Fruit fly (Drosophila melanogaster) whole organism, larva: ENCODE data around the gene sav.

ENCODE experiments used
- noc ChIP-seq: fragments of 200-800 bp; sonication (Bioruptor generic); optimal IDR thresholded peaks from 3 replicates; lab custom pipeline; 2019; ENCODE audit warnings: missing biosample characterization, mild to moderate bottlenecking, missing genetic modification characterization, moderate library complexity

Gene sav

DNA sequence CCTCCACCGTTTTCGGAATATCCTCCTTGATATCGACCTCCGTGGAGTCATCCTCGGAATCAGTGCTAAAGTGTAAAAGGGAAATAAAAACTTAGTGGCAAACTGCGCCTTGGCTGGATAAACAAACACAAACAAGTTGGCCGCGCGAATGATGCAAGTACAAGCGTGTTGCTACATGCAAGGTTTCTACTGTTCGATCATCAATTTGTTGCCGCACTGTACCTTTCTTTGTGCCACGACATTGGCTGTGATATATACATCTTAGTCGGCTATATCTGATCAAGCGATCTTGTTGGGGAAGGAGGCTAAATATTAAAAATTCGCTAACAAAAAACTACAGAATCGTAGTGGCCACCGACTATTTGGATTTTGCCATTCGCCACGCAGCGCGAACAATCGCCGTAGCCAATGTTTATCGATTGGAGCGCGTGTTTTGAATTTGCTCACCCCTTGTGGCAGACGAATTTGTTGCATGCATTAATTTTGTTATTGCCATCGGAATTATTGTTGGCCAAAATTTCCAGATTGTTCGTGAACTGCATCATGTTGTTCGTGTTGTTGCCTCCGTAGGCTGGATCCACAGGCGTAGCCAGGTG is 7.9 kb downstream of the sav start:
- TF ChIP-seq noc (tag; lab: Kevin White, UChicago): no peak

DNA sequence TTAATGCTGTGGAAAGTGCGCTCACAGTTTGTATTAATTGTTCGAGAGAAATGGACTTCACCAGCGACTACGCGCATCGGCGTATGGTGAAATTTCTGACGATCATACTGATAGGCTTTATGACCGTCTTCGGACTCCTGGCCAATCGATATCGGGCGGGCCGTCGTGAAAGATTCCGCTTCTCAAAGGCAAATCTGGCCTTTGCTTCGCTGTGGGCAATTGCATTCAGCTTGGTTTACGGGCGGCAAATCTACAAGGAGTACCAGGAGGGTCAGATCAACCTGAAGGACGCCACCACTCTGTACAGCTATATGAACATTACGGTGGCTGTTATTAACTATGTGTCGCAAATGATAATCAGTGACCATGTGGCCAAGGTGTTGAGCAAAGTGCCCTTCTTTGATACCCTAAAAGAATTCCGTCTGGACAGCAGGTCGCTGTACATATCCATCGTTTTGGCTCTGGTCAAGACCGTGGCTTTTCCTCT is 9.4 kb downstream of the sav start, which contains the start of gene Gr94a:
Gene Gr94a, plus strand, starts transcription at position 51 of the 487 bp plus-strand sequence.
- no peak for TF ChIP-seq noc (tag; lab: Kevin White, UChicago)

DNA sequence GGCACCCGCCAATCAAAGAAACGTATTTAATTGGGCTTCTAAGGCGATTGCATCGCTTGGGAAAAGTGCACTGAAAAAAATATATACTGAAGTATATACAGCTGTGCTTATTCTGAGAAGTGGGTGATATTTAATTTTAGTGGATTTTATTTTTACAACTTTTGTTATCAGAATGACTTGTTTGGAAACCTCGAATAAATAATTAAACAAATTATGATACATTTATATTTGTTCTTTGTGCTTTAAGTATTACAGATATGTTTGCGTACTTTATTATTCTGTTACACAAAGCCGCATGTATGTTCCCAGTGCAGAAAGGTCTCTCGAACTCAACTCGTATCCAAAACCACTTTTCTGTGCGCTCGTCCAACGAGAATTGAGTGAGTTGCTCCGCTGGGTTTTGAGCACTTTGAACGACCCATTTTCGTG is 12.4 kb downstream of the sav start:
- peak; percentile 43 for TF ChIP-seq noc (tag; lab: Kevin White, UChicago)

DNA sequence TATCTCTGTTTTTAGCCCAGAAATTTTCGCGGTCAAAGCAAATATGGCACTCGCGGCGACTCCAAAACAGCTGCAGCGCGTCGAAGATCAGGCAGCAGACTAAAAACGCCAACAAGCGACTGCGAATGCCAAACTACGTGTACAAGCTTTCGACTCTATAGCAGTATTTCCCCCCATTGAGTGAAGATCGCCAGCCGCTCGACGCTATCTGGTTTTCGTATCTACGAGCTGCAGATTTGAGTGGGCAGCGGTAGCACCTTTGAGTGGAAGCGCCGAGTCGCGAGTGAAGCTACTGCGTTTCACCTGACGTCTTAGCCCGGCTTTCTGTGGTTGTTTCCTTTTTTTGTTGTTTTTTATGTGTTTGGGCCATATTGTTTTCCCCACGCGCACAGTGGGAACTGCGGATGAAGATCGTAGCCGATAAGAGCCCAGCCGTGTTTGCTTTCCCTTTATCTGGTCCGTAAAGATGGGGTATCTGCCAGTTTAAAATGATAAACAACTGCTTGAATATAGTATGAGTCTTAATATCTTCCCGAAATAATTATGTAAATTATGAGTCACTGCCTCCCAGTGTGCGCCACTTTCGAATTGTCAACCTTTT is 12.9 kb downstream of the sav start, which contains the start of gene CG17121:
Gene CG17121, minus strand, starts transcription at position 126 of the 601 bp plus-strand sequence.
- TF ChIP-seq noc (tag; lab: Kevin White, UChicago): no peak

DNA sequence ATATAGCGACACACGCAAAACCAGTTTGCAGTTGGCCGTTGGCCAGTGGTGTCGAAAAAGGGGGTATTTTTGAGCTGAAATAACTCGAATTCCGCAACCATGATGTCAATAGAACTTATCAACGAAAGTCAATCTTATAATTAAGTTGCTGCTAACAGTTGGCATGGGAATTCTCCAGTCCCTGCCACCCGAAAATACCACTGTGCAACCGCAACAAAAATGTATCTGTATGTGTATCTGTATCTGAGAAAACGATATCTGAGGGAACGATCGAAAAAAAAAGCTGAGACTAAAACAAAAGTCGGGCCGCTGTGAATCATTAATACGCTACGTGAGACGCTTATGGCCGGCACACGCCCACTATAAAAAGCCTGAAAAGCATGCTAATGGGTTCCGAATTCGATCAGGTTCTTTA is 14.6 kb downstream of the sav start:
- TF ChIP-seq noc (tag; lab: Kevin White, UChicago): peak; percentile 81

DNA sequence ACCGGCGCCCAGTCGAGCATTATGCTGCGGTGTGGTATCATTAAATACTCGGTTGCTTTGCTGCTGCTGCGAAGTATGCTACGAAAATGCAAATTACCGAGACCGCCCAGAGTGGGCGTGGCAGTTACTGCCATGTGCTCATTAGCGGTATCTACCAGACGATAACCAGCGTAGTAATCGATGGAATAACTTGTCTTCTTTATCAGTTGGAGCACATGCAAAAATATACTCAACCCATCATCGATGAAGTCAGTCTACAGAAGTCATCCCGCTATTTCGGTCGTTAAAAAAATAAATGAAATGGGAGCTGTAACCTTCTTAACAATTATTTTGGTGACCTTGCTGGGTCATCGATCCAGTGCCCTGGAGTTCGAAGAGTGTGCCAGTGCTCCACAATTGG is 17.4 kb downstream of the sav start, which contains the start of gene CG13837:
Gene CG13837, plus strand, starts transcription at position 301 of the 400 bp plus-strand sequence.
- no peak for TF ChIP-seq noc (tag; lab: Kevin White, UChicago)

DNA sequence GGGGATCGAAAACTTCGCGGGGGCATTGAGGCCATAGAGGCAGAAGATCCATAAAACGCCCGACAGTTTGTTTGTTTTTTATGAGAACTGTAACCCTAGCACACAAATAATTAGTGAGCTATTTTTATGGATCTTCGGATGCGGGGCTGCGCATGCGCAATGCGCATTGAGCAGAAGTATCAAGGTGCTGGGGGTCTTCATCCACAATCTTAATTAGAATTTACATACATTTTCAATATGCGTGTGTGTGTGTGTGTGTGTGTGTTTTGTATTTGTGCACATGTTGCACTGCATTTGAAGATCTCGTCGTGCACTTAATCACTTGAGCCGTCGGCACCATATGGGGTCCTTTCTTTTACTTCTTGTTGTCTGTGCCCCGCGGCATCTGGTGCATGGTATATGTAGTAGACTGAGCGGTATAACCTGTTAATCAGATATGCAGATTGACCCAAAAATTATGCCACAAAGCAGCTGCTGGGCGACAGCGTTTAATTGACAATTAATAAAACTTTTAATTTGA is 18.3 kb downstream of the sav start:
- TF ChIP-seq noc (tag; lab: Kevin White, UChicago): no peak

DNA sequence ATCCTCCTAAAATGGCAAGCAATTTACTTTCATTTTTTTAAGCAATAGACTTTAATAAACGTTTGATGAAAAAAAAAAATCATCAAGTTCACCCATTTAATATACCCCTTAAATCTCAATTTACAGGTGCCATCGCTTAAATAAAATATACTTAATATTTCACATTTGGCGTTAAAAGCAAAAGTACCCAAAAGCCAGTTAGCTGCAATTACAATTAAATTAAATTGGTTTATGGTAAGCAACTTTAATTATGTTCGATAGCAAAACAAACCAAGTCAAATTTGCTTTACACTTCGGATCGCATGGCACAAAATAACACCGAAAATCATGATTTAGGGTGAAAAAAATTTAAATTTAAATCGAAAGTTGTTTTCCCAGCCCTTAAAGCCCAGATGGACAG is 19.2 kb downstream of the sav start, which contains the start of gene CG13838:
Gene CG13838, plus strand, starts transcription at position 301 of the 400 bp plus-strand sequence.
- TF ChIP-seq noc (tag; lab: Kevin White, UChicago): no peak

DNA sequence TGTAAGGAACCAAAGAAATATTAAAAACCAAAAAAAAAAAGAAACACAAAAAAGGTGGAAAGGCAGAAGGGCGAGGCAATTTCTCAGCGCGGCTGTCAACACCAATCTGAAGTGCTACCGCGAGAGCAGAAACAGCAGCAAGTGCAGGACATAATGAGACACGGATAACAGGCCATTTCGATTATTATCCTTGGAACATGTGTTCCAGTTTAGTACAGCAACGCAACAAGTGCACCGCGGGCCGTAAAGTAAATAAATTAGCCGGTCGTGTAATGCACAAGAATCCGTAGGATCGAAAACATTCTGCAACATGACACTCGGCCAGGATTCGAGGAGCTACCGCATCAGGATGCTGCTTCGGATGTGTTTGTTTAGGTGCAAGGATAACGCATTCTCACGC is 23.0 kb downstream of the sav start:
- TF ChIP-seq noc (tag; lab: Kevin White, UChicago): no peak

DNA sequence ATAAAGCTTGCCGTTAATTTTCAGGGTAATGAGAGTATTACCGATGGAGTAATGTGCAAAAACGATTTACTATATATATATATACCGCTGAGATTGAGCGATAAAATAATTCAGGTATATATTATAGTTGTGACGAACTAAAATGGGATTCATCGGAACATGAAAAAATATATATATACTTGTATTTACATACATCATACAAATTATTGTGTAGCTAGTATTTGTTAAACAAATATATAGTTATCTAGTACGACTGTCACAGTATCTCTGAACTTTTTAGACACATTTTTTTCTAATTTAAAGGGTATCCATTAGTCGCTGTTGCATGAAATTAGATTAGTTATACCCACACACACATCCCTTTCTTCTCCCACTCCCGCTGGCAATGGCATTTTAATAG is 24.8 kb downstream of the sav start:
- no peak for TF ChIP-seq noc (tag; lab: Kevin White, UChicago)

DNA sequence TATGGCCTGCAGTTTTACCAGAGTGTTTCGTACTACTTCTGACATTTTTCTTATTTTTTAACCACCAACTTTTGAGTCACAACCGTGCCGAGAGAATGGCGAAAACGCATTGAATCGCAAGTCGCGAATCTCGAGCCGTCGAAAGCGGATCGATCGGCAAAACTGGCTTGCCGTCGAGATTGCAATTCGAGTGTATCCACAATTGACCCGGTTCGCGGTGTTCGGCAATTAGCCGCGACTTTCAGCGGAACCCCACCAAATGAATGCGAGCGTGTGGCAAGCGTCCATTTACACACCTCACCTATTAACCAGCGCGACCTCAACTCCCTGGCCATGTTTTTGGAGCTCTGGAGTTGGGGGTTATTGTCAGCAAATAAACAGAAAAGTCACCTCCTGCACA is 25.6 kb downstream of the sav start, which contains the start of gene CG13833:
Gene CG13833, minus strand, starts transcription at position 101 of the 400 bp plus-strand sequence.
- no peak for TF ChIP-seq noc (tag; lab: Kevin White, UChicago)

DNA sequence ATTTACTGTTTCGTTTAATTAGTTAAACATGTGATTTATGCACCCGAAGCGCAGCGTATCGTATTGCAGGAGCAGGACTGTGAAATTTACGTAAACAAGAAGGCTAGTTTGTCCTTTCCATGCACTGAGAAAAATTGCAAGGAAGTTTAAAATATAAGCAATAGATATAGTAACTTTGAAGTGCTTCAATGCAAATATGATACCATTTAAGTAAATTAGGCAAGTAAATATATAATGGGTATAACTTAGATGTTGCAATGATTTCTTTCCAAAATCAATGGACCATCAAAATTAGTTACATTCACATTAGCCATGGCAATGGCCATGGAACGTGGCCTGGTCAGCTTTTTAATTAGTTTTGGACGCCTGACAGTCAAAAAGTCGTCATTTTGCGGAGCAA is 30.2 kb downstream of the sav start:
- no peak for TF ChIP-seq noc (tag; lab: Kevin White, UChicago)

DNA sequence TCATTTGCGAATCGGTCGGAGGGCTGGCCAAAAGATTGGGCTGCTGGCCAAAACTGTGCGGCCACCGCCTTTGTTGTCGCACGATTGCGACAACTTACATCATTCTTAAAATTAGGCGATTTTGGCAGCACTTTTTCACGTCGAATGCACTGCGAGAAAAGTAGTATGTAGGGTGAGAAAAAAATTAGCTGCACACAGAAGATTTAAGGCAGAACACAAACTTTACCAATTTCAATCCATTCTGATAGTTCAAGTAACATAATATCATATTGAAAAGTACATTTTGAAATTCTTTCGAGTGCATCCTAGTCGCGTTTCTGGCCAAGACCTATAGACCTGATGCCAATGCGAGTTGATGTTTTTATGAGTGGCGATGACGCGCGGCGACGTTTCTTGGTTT is 32.6 kb downstream of the sav start:
- TF ChIP-seq noc (tag; lab: Kevin White, UChicago): peak; percentile 13

DNA sequence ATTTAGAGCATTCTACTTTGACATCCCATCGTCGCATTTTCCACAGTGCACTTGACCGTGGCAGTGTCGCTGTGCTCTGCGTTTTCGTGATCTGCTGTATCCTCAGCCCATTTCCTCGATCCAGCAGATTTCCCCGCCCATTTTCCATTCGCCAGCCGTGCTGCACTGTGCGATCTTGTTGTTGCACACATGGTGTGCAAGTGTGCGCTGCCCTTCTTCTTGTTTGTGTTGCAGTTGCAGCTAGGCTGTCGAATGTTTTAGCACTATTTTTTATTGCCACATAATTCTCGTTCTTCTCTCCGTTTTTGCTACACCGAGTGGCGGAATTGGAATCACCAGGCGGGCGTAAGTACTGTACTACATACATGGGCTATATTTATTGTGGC is 33.7 kb downstream of the sav start:
- no peak for TF ChIP-seq noc (tag; lab: Kevin White, UChicago)

DNA sequence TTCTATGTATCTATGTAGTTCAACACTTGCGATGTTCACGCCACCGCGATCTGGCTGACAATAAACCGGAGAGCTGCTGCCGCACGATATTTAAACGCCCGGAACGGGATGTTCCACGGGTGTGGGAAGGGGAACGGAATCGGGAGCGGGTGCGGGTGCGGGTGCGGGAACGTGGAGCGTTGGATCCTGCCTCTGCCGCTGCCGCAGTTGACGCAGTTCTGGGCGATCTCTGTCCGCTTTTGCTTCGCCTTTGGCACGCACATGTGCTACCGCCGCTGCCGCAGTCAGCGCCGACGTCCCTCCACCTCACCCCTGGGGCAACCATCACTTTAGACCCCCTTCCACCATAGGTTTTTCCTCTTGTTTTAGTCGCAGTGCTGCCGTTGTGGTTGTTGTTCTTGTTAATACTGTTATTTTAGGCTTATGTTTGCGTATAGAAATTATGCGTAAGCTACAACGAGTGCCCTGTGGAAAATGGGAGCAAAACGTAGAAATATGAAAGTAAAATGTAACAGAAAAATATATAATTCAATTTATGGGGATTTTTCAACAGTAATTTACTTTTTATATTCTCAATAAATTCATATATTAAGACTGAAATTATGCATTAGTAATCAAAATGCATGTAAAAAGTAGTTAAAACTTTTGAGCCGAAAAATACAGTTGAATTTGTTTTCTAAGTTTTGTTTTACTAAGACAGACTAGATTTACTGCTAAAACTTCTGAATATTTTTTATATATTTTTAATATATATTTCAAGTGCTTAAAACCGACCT is 34.3 kb downstream of the sav start, which contains the start of gene lmd:
Gene lmd, minus strand, starts transcription at position 62 of the 776 bp plus-strand sequence.
- TF ChIP-seq noc (tag; lab: Kevin White, UChicago): no peak

DNA sequence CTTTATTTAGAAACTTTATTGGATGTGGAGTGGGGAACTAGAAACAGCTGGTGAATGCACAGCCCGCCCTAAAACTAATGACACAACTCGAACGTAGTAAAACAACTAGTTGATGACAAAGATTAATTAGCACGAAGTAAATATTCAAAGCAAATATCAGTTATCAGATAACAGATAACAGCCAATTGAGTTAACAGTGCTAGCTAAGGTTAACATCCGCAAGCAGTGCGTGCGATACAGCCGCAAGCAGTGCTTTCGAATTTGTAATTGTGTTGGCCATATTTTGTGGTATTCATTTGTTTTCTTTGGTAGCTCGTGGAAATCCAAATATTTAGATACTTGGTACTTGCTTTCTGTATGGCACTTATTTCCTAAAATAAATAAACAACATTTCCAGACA is 47.6 kb downstream of the sav start:
- no peak for TF ChIP-seq noc (tag; lab: Kevin White, UChicago)
